Fruit fly (Drosophila melanogaster): Measurements from ENCODE around the gene CG17477.

The CG17477 gene

dm6 chr3R:17118917-17119378, 7.8 kb downstream of the CG17477 start:
- no peak for TF ChIP-seq ovo (GFP tag; optimal IDR thresholded peaks at IDR 0.05)
- peak; percentile 2 for TF ChIP-seq CG33017 (tag; optimal IDR thresholded peaks at IDR 0.05)
- peak; percentile 6 for TF ChIP-seq CG12768 (GFP tag; optimal IDR thresholded peaks at IDR 0.05)
- no peak for TF ChIP-seq pad (GFP tag; optimal IDR thresholded peaks at IDR 0.05)
- TF ChIP-seq CG1620 (GFP tag; optimal IDR thresholded peaks at IDR 0.05), result no peak
- no peak for TF ChIP-seq CG11617 (GFP tag; optimal IDR thresholded peaks at IDR 0.05)
- peak; percentile 7 for TF ChIP-seq Mnt (GFP tag; optimal IDR thresholded peaks at IDR 0.05)
- TF ChIP-seq CG7101 (tag; optimal IDR thresholded peaks at IDR 0.05), result peak; percentile 3
- no peak for TF ChIP-seq CG5204 (GFP tag; optimal IDR thresholded peaks at IDR 0.05)
- TF ChIP-seq Clk (GFP tag; optimal IDR thresholded peaks at IDR 0.05), result no peak
- TF ChIP-seq cnc (optimal IDR thresholded peaks at IDR 0.05), result no peak
- TF ChIP-seq CG14711 (tag; optimal IDR thresholded peaks at IDR 0.05), result no peak
- peak; percentile 43 for TF ChIP-seq bab1 (GFP tag; optimal IDR thresholded peaks at IDR 0.05)
- TF ChIP-seq cic (GFP tag; optimal IDR thresholded peaks at IDR 0.05), result peak; percentile 11
- no peak for TF ChIP-seq Crg-1 (GFP tag; optimal IDR thresholded peaks at IDR 0.05)
- TF ChIP-seq toe (GFP tag; optimal IDR thresholded peaks at IDR 0.05), result no peak
- TF ChIP-seq kay (GFP tag; ENCODE audit: borderline replicate concordance), result no peak
- TF ChIP-seq Hr96 (GFP tag; optimal IDR thresholded peaks at IDR 0.05), result no peak
- peak; percentile 80 for TF ChIP-seq tj (GFP tag; optimal IDR thresholded peaks at IDR 0.05)
- no peak for TF ChIP-seq CG7045 (GFP tag; optimal IDR thresholded peaks at IDR 0.05)

DNA sequence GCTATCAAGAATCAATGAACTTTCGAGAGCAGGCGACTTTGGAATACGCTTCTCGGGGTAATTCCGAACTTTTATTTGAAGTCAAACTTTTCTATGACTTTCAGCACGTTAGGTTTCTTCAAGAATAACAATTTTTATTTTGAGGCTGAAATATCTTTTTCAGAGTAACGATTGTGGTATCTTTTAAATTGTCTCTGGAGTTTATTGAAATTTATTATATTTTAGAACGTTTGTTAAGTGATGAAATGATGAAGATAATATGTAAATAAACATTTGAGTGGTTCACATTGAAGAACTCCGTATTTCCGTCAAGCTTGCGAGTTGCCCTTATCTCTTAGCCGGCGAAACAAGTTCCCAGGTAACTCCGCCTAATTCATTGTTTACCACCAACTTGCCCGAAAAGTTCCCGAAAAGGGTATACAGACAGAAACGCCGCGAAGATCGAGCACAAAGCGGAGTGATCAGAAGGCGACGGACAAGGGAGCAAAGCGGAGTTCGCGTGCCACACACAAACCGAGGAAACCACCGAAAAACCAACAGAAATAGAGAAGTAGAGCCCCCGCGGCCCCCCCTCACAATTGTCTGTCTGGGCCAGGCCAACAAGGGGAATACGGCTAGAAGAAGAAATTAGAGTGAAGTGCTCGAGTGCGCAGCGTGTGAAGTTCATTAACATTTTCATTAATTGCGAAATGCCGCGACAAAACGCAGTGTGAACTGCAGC, 9.0 kb downstream of the CG17477 start:
- TF ChIP-seq CG1620 (GFP tag; optimal IDR thresholded peaks at IDR 0.05), result no peak
- TF ChIP-seq Clk (GFP tag; optimal IDR thresholded peaks at IDR 0.05), result no peak
- no peak for TF ChIP-seq Mnt (GFP tag; optimal IDR thresholded peaks at IDR 0.05)
- no peak for TF ChIP-seq tj (GFP tag; optimal IDR thresholded peaks at IDR 0.05)
- TF ChIP-seq Hr96 (GFP tag; optimal IDR thresholded peaks at IDR 0.05), result no peak
- no peak for TF ChIP-seq cic (GFP tag; optimal IDR thresholded peaks at IDR 0.05)
- no peak for TF ChIP-seq CG11617 (GFP tag; optimal IDR thresholded peaks at IDR 0.05)
- no peak for TF ChIP-seq CG7101 (tag; optimal IDR thresholded peaks at IDR 0.05)
- no peak for TF ChIP-seq pad (GFP tag; optimal IDR thresholded peaks at IDR 0.05)

DNA sequence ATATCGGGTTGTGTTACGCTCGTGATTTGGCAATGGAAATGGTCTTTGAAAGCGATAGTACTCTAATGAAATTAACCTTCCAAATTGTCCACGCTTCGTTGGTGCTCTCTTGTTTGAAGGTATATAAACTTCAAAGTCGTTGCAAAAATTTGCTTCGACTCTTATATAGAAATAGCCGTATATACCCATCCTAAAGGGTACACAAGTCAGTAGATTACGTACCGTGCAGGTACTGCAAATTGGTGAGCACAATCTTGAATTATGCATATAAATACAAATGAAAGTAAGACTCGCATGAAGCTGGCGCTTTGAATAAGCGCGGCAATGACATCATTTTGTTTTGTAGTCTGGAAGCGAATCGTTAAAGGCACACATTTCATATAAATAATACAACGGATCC, 10.5 kb downstream of the CG17477 start:
- TF ChIP-seq CG1620 (GFP tag; optimal IDR thresholded peaks at IDR 0.05) (no peak), Clk (GFP tag; optimal IDR thresholded peaks at IDR 0.05) (no peak), CG14711 (tag; optimal IDR thresholded peaks at IDR 0.05) (peak; percentile 43), CG12768 (GFP tag; optimal IDR thresholded peaks at IDR 0.05) (peak; percentile 30), CG7101 (tag; optimal IDR thresholded peaks at IDR 0.05) (peak; percentile 19), kay (GFP tag; ENCODE audit: borderline replicate concordance) (peak; percentile 90), Hr96 (GFP tag; optimal IDR thresholded peaks at IDR 0.05) (no peak)

dm6 chr3R:17115668-17116067, 11.1 kb downstream of the CG17477 start:
- no peak for TF ChIP-seq Hr96 (GFP tag; optimal IDR thresholded peaks at IDR 0.05)
- peak; percentile 88 for TF ChIP-seq tj (GFP tag; optimal IDR thresholded peaks at IDR 0.05)
- TF ChIP-seq CG12768 (GFP tag; optimal IDR thresholded peaks at IDR 0.05), result no peak
- TF ChIP-seq CG11617 (GFP tag; optimal IDR thresholded peaks at IDR 0.05), result peak; percentile 17
- no peak for TF ChIP-seq cnc (optimal IDR thresholded peaks at IDR 0.05)
- peak; percentile 8 for TF ChIP-seq CG7045 (GFP tag; optimal IDR thresholded peaks at IDR 0.05)
- peak; percentile 68 for TF ChIP-seq Crg-1 (GFP tag; optimal IDR thresholded peaks at IDR 0.05)
- TF ChIP-seq Clk (GFP tag; optimal IDR thresholded peaks at IDR 0.05), result no peak
- no peak for TF ChIP-seq CG5204 (GFP tag; optimal IDR thresholded peaks at IDR 0.05)
- TF ChIP-seq Mnt (GFP tag; optimal IDR thresholded peaks at IDR 0.05), result no peak
- no peak for TF ChIP-seq CG14711 (tag; optimal IDR thresholded peaks at IDR 0.05)
- no peak for TF ChIP-seq bab1 (GFP tag; optimal IDR thresholded peaks at IDR 0.05)
- peak; percentile 38 for TF ChIP-seq CG7101 (tag; optimal IDR thresholded peaks at IDR 0.05)
- TF ChIP-seq kay (GFP tag; ENCODE audit: borderline replicate concordance), result no peak
- peak; percentile 53 for TF ChIP-seq cic (GFP tag; optimal IDR thresholded peaks at IDR 0.05)
- no peak for TF ChIP-seq CG1620 (GFP tag; optimal IDR thresholded peaks at IDR 0.05)
- no peak for TF ChIP-seq toe (GFP tag; optimal IDR thresholded peaks at IDR 0.05)
- TF ChIP-seq CG33017 (tag; optimal IDR thresholded peaks at IDR 0.05), result peak; percentile 47
- TF ChIP-seq pad (GFP tag; optimal IDR thresholded peaks at IDR 0.05), result no peak
- TF ChIP-seq ovo (GFP tag; optimal IDR thresholded peaks at IDR 0.05), result peak; percentile 58

DNA sequence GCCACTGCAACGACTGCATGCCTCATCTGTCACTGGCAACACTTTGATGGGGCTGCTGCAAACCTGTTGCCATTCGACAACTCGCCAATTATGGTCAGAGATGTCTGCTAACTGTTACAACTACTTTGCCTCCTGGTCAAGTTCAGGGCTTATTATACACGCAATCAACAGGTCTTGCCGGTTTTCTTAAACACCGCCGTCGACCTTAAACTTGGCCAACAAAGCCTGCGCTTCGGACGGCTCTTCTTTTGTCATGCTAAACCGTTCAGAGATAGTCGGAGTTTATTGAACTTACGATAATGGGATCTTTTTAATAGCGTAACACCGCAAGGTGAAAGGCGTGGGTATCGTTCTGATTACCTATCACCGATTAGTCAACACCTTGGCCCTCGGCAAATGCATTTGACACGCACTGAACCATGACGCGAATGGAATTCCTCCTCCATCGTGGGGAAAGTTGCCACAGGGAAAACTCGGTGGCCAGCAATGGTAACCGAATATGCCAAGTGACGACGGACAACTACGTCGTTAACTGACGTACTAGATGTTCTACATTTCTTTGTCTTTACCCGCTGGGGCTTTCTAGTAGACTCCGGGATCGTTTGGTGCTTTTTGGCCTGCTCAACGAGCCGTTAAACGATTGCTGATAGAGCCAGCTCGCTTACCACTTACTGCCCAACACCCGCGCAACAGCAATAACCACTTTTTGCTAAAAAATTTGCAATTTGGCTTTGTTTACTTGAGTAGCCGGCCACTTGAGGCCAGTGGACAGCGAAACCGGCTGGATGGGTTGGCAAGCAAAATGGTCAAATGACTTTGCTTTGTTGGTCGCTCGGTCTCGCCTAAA, 15.6 kb downstream of the CG17477 start:
- TF ChIP-seq pad (GFP tag; optimal IDR thresholded peaks at IDR 0.05) (no peak), CG14711 (tag; optimal IDR thresholded peaks at IDR 0.05) (no peak), cic (GFP tag; optimal IDR thresholded peaks at IDR 0.05) (no peak), tj (GFP tag; optimal IDR thresholded peaks at IDR 0.05) (no peak), Clk (GFP tag; optimal IDR thresholded peaks at IDR 0.05) (no peak), ovo (GFP tag; optimal IDR thresholded peaks at IDR 0.05) (no peak), Crg-1 (GFP tag; optimal IDR thresholded peaks at IDR 0.05) (no peak), CG7045 (GFP tag; optimal IDR thresholded peaks at IDR 0.05) (no peak), toe (GFP tag; optimal IDR thresholded peaks at IDR 0.05) (no peak), CG1620 (GFP tag; optimal IDR thresholded peaks at IDR 0.05) (no peak), CG12768 (GFP tag; optimal IDR thresholded peaks at IDR 0.05) (no peak)

All from whole organism, adult.